Worm (Caenorhabditis elegans) whole organism, L2 larva: Measurements from ENCODE around the gene lgc-56.

Experiments
- ZK546.5 ChIP-seq: sonication (generic microtip); optimal IDR thresholded peaks from 2 replicates; lab custom pipeline; 2017; ENCODE audit warnings: missing biosample characterization, missing genetic modification characterization
- ama-1 ChIP-seq: fragments of 150-350 bp; optimal IDR thresholded peaks from 2 replicates; lab custom pipeline; 2018; ENCODE audit warnings: inconsistent platforms
- blmp-1 ChIP-seq: sonication (generic microtip); optimal IDR thresholded peaks from 2 replicates; lab custom pipeline; 2017; ENCODE audit warnings: missing genetic modification characterization, mild to moderate bottlenecking, missing compliant biosample characterization, antibody characterized with exemption, moderate library complexity; ENCODE audit not compliant: insufficient read depth
- ceh-82 ChIP-seq: fragments of 150-350 bp; optimal IDR thresholded peaks from 2 replicates; lab custom pipeline; 2014; ENCODE audit warnings: missing biosample characterization, missing genetic modification characterization
- egl-27 ChIP-seq: sonication (generic microtip); optimal IDR thresholded peaks from 3 replicates; lab custom pipeline; 2017; ENCODE audit warnings: missing biosample characterization, missing genetic modification reagents, missing genetic modification characterization
- elt-3 ChIP-seq: sonication (generic microtip); optimal IDR thresholded peaks from 2 replicates; lab custom pipeline; 2017; ENCODE audit warnings: missing biosample characterization, missing genetic modification characterization
- lin-11 ChIP-seq: fragments of 150-350 bp; sonication (generic microtip); optimal IDR thresholded peaks from 2 replicates; lab custom pipeline; 2014; ENCODE audit warnings: missing biosample characterization, missing genetic modification characterization, inconsistent platforms, mixed read lengths
- nhr-11 ChIP-seq: fragments of 150-350 bp; optimal IDR thresholded peaks from 2 replicates; lab custom pipeline; 2014; ENCODE audit warnings: missing biosample characterization, missing genetic modification characterization
- nhr-12 ChIP-seq: fragments of 150-350 bp; optimal IDR thresholded peaks from 2 replicates; lab custom pipeline; 2014; ENCODE audit warnings: missing biosample characterization, missing genetic modification characterization
- nhr-6 ChIP-seq: fragments of 150-350 bp; optimal IDR thresholded peaks from 2 replicates; lab custom pipeline; 2014; ENCODE audit warnings: missing biosample characterization, missing genetic modification characterization
- sma-3 ChIP-seq: sonication (generic microtip); optimal IDR thresholded peaks from 2 replicates; lab custom pipeline; 2016; ENCODE audit warnings: missing genetic modification reagents, missing genetic modification characterization, missing compliant biosample characterization
- snpc-4 ChIP-seq: fragments of 150-350 bp; optimal IDR thresholded peaks from 2 replicates; lab custom pipeline; 2014; ENCODE audit warnings: missing biosample characterization, missing genetic modification characterization
- unc-62 ChIP-seq: fragments of 150-350 bp; optimal IDR thresholded peaks from 2 replicates; lab custom pipeline; 2014; ENCODE audit warnings: missing biosample characterization, missing genetic modification reagents, missing genetic modification characterization
- ztf-1 ChIP-seq: fragments of 200-800 bp; sonication (Bioruptor generic); conservative IDR thresholded peaks from 2 replicates; pipeline ENCODE4 v1.3.6; 2022; ENCODE audit warnings: missing genetic modification characterization, missing compliant biosample characterization

- TF ChIP-seq blmp-1 (tag; lab: Kevin White, UChicago) (no peak), ztf-1 (GFP tag; lab: Robert Waterston, UW) (no peak), ceh-82 (tag; lab: Kevin White, UChicago) (no peak), nhr-11 (tag; lab: Kevin White, UChicago) (no peak), egl-27 (no peak), snpc-4 (tag; lab: Kevin White, UChicago) (no peak), ZK546.5 (tag; lab: Kevin White, UChicago) (no peak), ama-1 (lab: Kevin White, UChicago) (no peak), lin-11 (no peak), elt-3 (tag; lab: Kevin White, UChicago) (no peak), nhr-6 (tag; lab: Kevin White, UChicago) (no peak), nhr-12 (tag; lab: Kevin White, UChicago) (no peak), unc-62 (GFP tag; lab: Kevin White, UChicago) (no peak), sma-3 (GFP tag; lab: Kevin White, UChicago) (no peak)
Measured at ce11 chrII:5109693-5110092, 20.5 kb upstream of the lgc-56 start, which contains the start of gene F09C12.2.
